Fruit fly (Drosophila melanogaster) S2 (cell line): Measurements from ENCODE around the gene CG46025.

ENCODE experiments used
- CG8478 ChIP-seq: fragments of >200 bp; optimal IDR thresholded peaks from 2 replicates; lab custom pipeline; 2018
- CTCF ChIP-seq, 2 experiments: fragments of >200 bp; optimal IDR thresholded peaks; 2 replicates each; lab custom pipeline; 2018

DNA sequence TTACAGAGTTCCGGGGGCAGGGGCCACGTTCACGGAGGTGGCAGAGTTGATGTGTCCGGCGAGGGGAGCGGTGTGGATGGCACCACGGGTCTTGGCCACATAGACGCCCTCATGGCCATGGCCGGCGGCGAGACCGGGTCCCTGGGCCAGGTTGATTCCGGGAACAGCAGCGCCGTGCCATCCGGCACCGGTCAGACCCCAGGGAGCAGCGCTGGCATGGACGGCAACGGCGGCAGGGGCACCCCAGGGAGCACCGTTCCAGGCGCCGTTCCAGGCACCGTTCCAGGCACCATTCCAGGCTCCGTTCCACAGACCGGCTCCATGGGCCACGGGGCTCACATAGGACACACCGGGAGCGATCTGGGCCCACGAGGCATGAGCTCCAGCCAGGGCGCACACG lies 9.8 kb upstream of the CG46025 start:
- TF ChIP-seq CTCF (optimal IDR thresholded peaks at IDR 0.05; lab: Kevin White, UChicago) (no peak), CG8478 (lab: Kevin White, UChicago) (no peak)
